Worm (Caenorhabditis elegans) whole organism, late embryonic: ENCODE measurements around the gene K09F6.3.

ENCODE experiments used
- ama-1 ChIP-seq: fragments of 150-350 bp; optimal IDR thresholded peaks from 2 replicates; lab custom pipeline; 2014
- ceh-48 ChIP-seq: sonication (generic microtip); optimal IDR thresholded peaks from 2 replicates; lab custom pipeline; 2016; ENCODE audit warnings: missing genetic modification characterization, inconsistent platforms, missing compliant biosample characterization
- lim-6 ChIP-seq: sonication (generic microtip); optimal IDR thresholded peaks from 2 replicates; lab custom pipeline; 2016; ENCODE audit warnings: missing genetic modification characterization, missing compliant biosample characterization

ce11 chrII:2288798-2289197 lies 33.8 kb downstream of the K09F6.3 start, which contains the start of the genes K09F6.10 and K09F6.13:
- no peak for TF ChIP-seq lim-6
- no peak for TF ChIP-seq ceh-48 (tag; lab: Kevin White, UChicago)
- TF ChIP-seq ama-1 (lab: Kevin White, UChicago) = no peak
